Worm (Caenorhabditis elegans) whole organism, mixed stage, embryonic: ENCODE measurements around the gene comt-5.
"Not testable (repeated sequence)": the region's sequence is repeated elsewhere in the genome, so short reads cannot be mapped to it uniquely, and the experiment has no call there.

ENCODE experiments used
- M03D4.4 ChIP-seq: sonication (generic microtip); optimal IDR thresholded peaks from 2 replicates; lab custom pipeline; 2017; ENCODE audit warnings: mild to moderate bottlenecking, missing genetic modification characterization, missing compliant biosample characterization
- bed-3 ChIP-seq: fragments of 200-800 bp; sonication (Bioruptor generic); optimal IDR thresholded peaks from 3 replicates; lab custom pipeline; 2018; ENCODE audit warnings: mild to moderate bottlenecking, missing genetic modification characterization, moderate library complexity, missing compliant biosample characterization
- blmp-1 ChIP-seq: fragments of 150-350 bp; optimal IDR thresholded peaks from 2 replicates; lab custom pipeline; 2014; ENCODE audit warnings: missing biosample characterization, missing genetic modification characterization
- ceh-39 ChIP-seq: fragments of 150-350 bp; optimal IDR thresholded peaks from 2 replicates; lab custom pipeline; 2014; ENCODE audit warnings: missing biosample characterization, missing genetic modification characterization
- ceh-43 ChIP-seq: fragments of 200-800 bp; sonication (Bioruptor generic); optimal IDR thresholded peaks from 2 replicates; lab custom pipeline; 2018; ENCODE audit warnings: mild to moderate bottlenecking, missing genetic modification characterization, moderate library complexity, missing compliant biosample characterization
- ceh-83 ChIP-seq: fragments of 200-800 bp; sonication (Bioruptor generic); optimal IDR thresholded peaks from 2 replicates; lab custom pipeline; 2018; ENCODE audit warnings: mild to moderate bottlenecking, missing genetic modification characterization, missing compliant biosample characterization
- ces-1 ChIP-seq: fragments of 150-350 bp; optimal IDR thresholded peaks from 2 replicates; lab custom pipeline; 2014; ENCODE audit warnings: missing biosample characterization, missing genetic modification reagents, missing genetic modification characterization
- cnd-1 ChIP-seq: fragments of 200-800 bp; sonication (Bioruptor generic); optimal IDR thresholded peaks from 2 replicates; lab custom pipeline; 2018; ENCODE audit warnings: mild to moderate bottlenecking, missing genetic modification characterization, missing compliant biosample characterization
- drap-1 ChIP-seq: fragments of 200-800 bp; sonication (Bioruptor generic); optimal IDR thresholded peaks from 3 replicates; lab custom pipeline; 2018; ENCODE audit warnings: mild to moderate bottlenecking, missing genetic modification characterization, missing compliant biosample characterization
- elt-3 ChIP-seq: fragments of 150-350 bp; optimal IDR thresholded peaks from 2 replicates; lab custom pipeline; 2014; ENCODE audit warnings: missing biosample characterization, missing genetic modification characterization
- flh-1 ChIP-seq: fragments of 200-800 bp; sonication (Bioruptor generic); optimal IDR thresholded peaks from 2 replicates; lab custom pipeline; 2018; ENCODE audit warnings: mild to moderate bottlenecking, missing genetic modification characterization, moderate library complexity, missing compliant biosample characterization
- ham-2 ChIP-seq: fragments of 200-800 bp; sonication (Bioruptor generic); optimal IDR thresholded peaks from 2 replicates; lab custom pipeline; 2018; ENCODE audit warnings: mild to moderate bottlenecking, missing genetic modification characterization, missing compliant biosample characterization
- hlh-1 ChIP-seq: fragments of 150-350 bp; optimal IDR thresholded peaks from 2 replicates; lab custom pipeline; 2014; ENCODE audit warnings: missing biosample characterization, missing genetic modification reagents, missing genetic modification characterization
- lin-32 ChIP-seq: fragments of 200-800 bp; sonication (Bioruptor generic); optimal IDR thresholded peaks from 2 replicates; lab custom pipeline; 2018; ENCODE audit warnings: mild to moderate bottlenecking, missing genetic modification characterization, missing compliant biosample characterization
- lsy-2 ChIP-seq: fragments of 150-350 bp; optimal IDR thresholded peaks from 2 replicates; lab custom pipeline; 2014; ENCODE audit warnings: missing biosample characterization, missing genetic modification characterization
- mab-5 ChIP-seq: fragments of 150-350 bp; optimal IDR thresholded peaks from 2 replicates; lab custom pipeline; 2014; ENCODE audit warnings: missing biosample characterization, missing genetic modification characterization
- mep-1 ChIP-seq: fragments of 150-350 bp; optimal IDR thresholded peaks from 2 replicates; lab custom pipeline; 2017; ENCODE audit warnings: missing biosample characterization, missing genetic modification reagents, missing genetic modification characterization, inconsistent platforms
- mls-2 ChIP-seq: sonication (generic microtip); optimal IDR thresholded peaks from 2 replicates; lab custom pipeline; 2016; ENCODE audit warnings: mild to moderate bottlenecking, missing genetic modification characterization, moderate library complexity, missing compliant biosample characterization
- nhr-12 ChIP-seq: fragments of 150-350 bp; optimal IDR thresholded peaks from 2 replicates; lab custom pipeline; 2014; ENCODE audit warnings: missing biosample characterization, missing genetic modification characterization
- nhr-2 ChIP-seq: fragments of 150-350 bp; optimal IDR thresholded peaks from 2 replicates; lab custom pipeline; 2014; ENCODE audit warnings: missing biosample characterization, missing genetic modification characterization
- nhr-237 ChIP-seq: fragments of 150-350 bp; optimal IDR thresholded peaks from 2 replicates; lab custom pipeline; 2014; ENCODE audit warnings: missing biosample characterization, missing genetic modification characterization
- nhr-28 ChIP-seq: fragments of 150-350 bp; optimal IDR thresholded peaks from 2 replicates; lab custom pipeline; 2014; ENCODE audit warnings: missing biosample characterization, missing genetic modification characterization
- sem-2 ChIP-seq: fragments of 200-800 bp; sonication (Bioruptor generic); optimal IDR thresholded peaks from 2 replicates; lab custom pipeline; 2018; ENCODE audit warnings: mild to moderate bottlenecking, missing genetic modification characterization, missing compliant biosample characterization
- snpc-4 ChIP-seq: fragments of 150-350 bp; optimal IDR thresholded peaks from 2 replicates; lab custom pipeline; 2014; ENCODE audit warnings: missing biosample characterization, missing genetic modification characterization
- sptf-1 ChIP-seq: sonication (generic microtip); optimal IDR thresholded peaks from 2 replicates; lab custom pipeline; 2017; ENCODE audit warnings: mild to moderate bottlenecking, missing genetic modification characterization, moderate library complexity, missing compliant biosample characterization
- tbx-8 ChIP-seq: fragments of 200-800 bp; sonication (Bioruptor generic); optimal IDR thresholded peaks from 2 replicates; lab custom pipeline; 2018; ENCODE audit warnings: mild to moderate bottlenecking, missing genetic modification characterization, moderate library complexity, missing compliant biosample characterization
- unc-39 ChIP-seq: fragments of 150-350 bp; optimal IDR thresholded peaks from 2 replicates; lab custom pipeline; 2014; ENCODE audit warnings: missing biosample characterization, missing genetic modification characterization
- zip-8 ChIP-seq: fragments of 150-350 bp; optimal IDR thresholded peaks from 2 replicates; lab custom pipeline; 2014; ENCODE audit warnings: missing biosample characterization, missing genetic modification characterization
- ztf-11 ChIP-seq: fragments of 150-350 bp; optimal IDR thresholded peaks from 2 replicates; lab custom pipeline; 2014; ENCODE audit warnings: missing biosample characterization, missing genetic modification characterization

The comt-5 gene

DNA sequence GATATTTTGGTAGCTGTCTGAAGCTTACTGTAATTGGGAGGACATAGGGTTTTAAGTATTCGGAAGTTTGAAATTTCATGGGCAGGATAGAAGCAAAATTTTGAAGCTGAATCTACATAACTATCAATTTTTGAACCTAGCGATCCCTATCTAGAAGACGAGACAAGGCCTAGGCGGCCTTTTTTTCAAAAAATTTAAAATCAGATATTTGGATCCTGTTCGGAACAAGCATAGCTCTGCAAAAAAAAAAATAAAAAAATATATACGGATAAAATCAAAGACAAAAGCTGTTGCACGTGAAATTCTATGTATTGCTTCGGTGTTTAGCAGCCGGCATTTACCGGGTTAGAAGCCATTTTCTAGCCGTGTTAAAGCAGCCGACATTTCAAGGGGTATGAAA, 41.8 kb upstream of the comt-5 start, which contains the start of gene F36F12.2:
F36F12.2 (minus strand) TSS at position 101 of the 400 bp plus-strand sequence.
- TF ChIP-seq ces-1 (GFP tag; lab: Kevin White, UChicago) (no peak), lsy-2 (tag; lab: Kevin White, UChicago) (no peak), ceh-43 (GFP tag; lab: Kevin White, UChicago) (no peak), hlh-1 (tag; lab: Kevin White, UChicago) (no peak), blmp-1 (tag; lab: Kevin White, UChicago) (no peak), nhr-2 (tag; lab: Kevin White, UChicago) (no peak), mep-1 (tag; lab: Kevin White, UChicago) (no peak), mls-2 (tag; lab: Kevin White, UChicago) (no peak), ceh-39 (tag; lab: Kevin White, UChicago) (no peak), bed-3 (GFP tag; lab: Kevin White, UChicago) (no peak), unc-39 (no peak), nhr-237 (tag; lab: Kevin White, UChicago) (no peak), ztf-11 (tag; lab: Kevin White, UChicago) (no peak), drap-1 (GFP tag; lab: Kevin White, UChicago) (no peak)

DNA sequence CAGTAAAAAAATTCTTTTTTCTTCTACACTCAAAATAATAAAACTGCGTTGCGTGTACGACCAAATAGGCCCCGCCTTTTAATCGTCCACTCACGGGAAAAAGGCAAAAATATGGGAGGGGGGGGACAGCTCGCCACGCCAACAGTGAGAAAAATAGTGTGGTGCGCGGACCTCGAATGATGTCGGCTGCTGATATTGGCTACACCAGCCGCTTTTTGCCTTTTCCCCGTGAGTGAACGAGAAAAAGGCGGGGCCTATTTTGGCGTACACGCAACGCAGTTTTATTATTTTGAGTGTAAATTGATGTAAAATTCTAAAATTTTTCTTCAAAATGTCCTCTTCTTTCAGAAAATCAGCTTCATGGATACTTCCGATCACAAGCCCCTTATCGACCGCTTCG, 36.9 kb upstream of the comt-5 start, which contains the start of gene ztf-28:
ztf-28 (plus strand) TSS at position 349 of the 400 bp plus-strand sequence.
- TF ChIP-seq mab-5, zip-8, nhr-28 (tag; lab: Kevin White, UChicago): not testable (repeated sequence)
- TF ChIP-seq, all 35 proteins: peak for 0; not testable (repeated sequence) for 35

DNA sequence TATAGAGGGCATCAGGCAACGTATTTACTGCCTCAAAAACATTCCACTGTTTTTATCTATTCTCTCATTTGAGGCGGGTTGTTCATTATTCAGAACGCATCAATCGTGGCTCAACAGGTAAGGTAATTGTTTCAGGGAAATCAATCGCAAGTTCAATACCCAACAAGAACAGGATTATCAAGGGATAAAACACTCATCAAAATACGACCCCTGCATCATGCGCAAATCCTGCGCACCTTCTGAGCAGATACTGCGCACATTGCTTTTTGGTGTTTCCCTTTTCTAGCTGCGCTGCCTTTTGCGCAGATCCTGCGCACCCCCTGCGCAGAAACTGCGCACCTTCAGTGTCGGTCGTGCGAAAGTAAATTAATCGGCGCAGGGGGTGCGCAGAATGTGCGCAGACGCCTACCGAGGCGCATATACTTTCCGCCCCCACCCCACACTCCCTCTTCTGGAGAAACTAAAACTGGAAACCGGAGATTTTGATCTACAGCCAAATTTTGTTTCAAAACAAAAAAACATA, 32.4 kb upstream of the comt-5 start, which contains the start of gene F36F12.3:
F36F12.3 (plus strand) TSS at position 51 of the 523 bp plus-strand sequence.
- TF ChIP-seq ceh-39 (tag; lab: Kevin White, UChicago); ceh-83 (GFP tag; lab: Kevin White, UChicago); hlh-1 (tag; lab: Kevin White, UChicago): not testable (repeated sequence)
- TF ChIP-seq, all 35 proteins: peak for 0; not testable (repeated sequence) for 35

DNA sequence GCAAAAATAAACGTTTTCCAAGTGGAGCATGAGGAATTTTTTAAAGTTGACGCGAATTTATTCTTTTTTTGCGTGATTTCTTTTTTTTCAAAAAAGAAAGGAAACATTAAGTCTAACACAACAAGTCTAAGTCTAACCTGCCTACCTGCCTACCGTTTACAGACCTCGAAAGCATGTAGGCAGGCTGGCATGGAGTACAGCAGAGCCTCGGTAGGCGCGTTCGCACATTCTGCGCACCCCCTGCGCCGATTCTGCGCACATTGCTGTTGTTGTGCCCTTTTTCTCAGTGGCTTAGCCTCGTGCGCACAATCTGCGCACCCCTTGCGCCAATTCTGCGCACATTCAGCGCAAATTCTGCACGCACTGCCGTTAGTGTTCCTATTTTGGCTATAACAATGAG, 30.5 kb upstream of the comt-5 start:
- no peak for TF ChIP-seq snpc-4 (tag; lab: Kevin White, UChicago)
- TF ChIP-seq hlh-1 (tag; lab: Kevin White, UChicago), result no peak
- no peak for TF ChIP-seq elt-3 (tag; lab: Kevin White, UChicago)
- TF ChIP-seq nhr-237 (tag; lab: Kevin White, UChicago), result no peak
- TF ChIP-seq nhr-2 (tag; lab: Kevin White, UChicago), result no peak
- TF ChIP-seq flh-1 (GFP tag; lab: Kevin White, UChicago), result no peak
- no peak for TF ChIP-seq ceh-43 (GFP tag; lab: Kevin White, UChicago)
- TF ChIP-seq mab-5 (tag; lab: Kevin White, UChicago), result no peak

ce11 chrV:2081894-2082293, 28.5 kb upstream of the comt-5 start:
- TF ChIP-seq hlh-1 (tag; lab: Kevin White, UChicago) (peak; percentile 64), bed-3 (GFP tag; lab: Kevin White, UChicago) (no peak), ces-1 (GFP tag; lab: Kevin White, UChicago) (no peak), ceh-43 (GFP tag; lab: Kevin White, UChicago) (no peak), cnd-1 (tag; lab: Kevin White, UChicago) (no peak), sem-2 (GFP tag; lab: Kevin White, UChicago) (no peak)

DNA sequence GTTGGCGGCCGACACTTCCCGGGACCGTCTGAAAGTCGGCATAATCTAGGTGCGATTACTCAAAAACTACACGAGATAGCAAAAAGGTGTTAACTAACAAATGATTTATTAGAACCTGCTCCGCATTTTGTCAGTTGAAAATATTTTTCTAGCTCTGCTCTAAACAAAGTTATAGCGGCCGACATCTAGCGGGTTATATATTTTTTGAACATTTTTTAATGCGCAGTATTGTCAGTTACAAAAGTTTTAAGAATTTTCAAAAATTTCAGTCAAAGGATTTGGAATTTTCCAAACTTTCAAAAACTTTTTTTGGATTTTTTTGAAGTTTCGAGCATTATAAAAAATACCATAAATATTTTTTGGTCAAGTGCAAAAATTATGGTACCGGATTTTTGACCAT, 27.9 kb upstream of the comt-5 start:
- TF ChIP-seq drap-1 (GFP tag; lab: Kevin White, UChicago) (no peak), mab-5 (tag; lab: Kevin White, UChicago) (no peak), lin-32 (GFP tag; lab: Kevin White, UChicago) (no peak), nhr-237 (tag; lab: Kevin White, UChicago) (no peak), tbx-8 (no peak), ceh-83 (GFP tag; lab: Kevin White, UChicago) (no peak), lsy-2 (tag; lab: Kevin White, UChicago) (no peak), sptf-1 (tag; lab: Kevin White, UChicago) (no peak), ces-1 (GFP tag; lab: Kevin White, UChicago) (no peak), ztf-11 (tag; lab: Kevin White, UChicago) (no peak), nhr-12 (no peak), zip-8 (tag; lab: Kevin White, UChicago) (no peak), M03D4.4 (no peak), hlh-1 (tag; lab: Kevin White, UChicago) (no peak), ham-2 (GFP tag; lab: Kevin White, UChicago) (no peak)
